Worm (Caenorhabditis elegans): ENCODE data around the gene cyp-31A3.

DNA sequence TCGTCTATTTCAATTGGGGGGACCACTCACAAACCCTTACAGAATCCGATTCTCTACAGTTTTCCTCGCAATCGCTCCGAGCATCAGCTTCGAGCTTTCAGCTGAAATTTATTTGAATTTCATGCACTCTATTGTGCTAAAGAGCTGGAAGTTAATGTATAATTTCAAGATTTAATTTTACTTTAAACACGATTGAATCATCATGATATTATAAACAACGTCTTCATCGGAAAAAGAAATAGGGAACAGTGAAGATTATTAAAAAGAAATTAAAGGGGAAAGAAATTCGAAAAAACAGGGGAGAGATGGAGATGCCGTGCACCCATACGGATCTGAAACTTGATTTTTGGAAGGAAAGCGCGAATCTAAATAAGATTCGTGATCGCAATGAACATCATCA is 16.7 kb upstream of the cyp-31A3 start, which contains the start of gene hoe-1:
- TF ChIP-seq nfya-1 (tag; optimal IDR thresholded peaks at IDR 0.05; ENCODE audit: insufficient read depth) (no peak), nhr-28 (tag; optimal IDR thresholded peaks at IDR 0.05) (no peak), ztf-11 (tag; optimal IDR thresholded peaks at IDR 0.05) (no peak), unc-39 (tag; optimal IDR thresholded peaks at IDR 0.05) (no peak)
